Fruit fly (Drosophila melanogaster) whole organism, embryonic: ENCODE data around the gene Atg6.

Experiments
- Atf6 ChIP-seq: fragments of 200-800 bp; sonication (Bioruptor generic); IDR thresholded peaks from 2 replicates; pipeline ENCODE4 v1.3.6; 2022; ENCODE audit warnings: missing biosample characterization, missing genetic modification characterization
- CG11504 ChIP-seq: fragments of 200-800 bp; sonication (Bioruptor generic); optimal IDR thresholded peaks from 3 replicates; lab custom pipeline; 2019; ENCODE audit warnings: missing biosample characterization, mild to moderate bottlenecking, missing genetic modification characterization, moderate library complexity
- CG11696 ChIP-seq: fragments of 200-800 bp; sonication (Bioruptor generic); IDR thresholded peaks from 2 replicates; pipeline ENCODE4 v1.3.6; 2022; ENCODE audit warnings: missing biosample characterization, missing genetic modification characterization
- CG12219 ChIP-seq: fragments of 200-800 bp; sonication (Bioruptor generic); optimal IDR thresholded peaks from 3 replicates; lab custom pipeline; 2018; ENCODE audit warnings: missing biosample characterization, mild to moderate bottlenecking, missing genetic modification characterization
- CG13775 ChIP-seq: fragments of 200-800 bp; sonication (Bioruptor generic); optimal IDR thresholded peaks from 3 replicates; lab custom pipeline; 2017; ENCODE audit warnings: missing biosample characterization, mild to moderate bottlenecking, missing genetic modification characterization
- CG18764 ChIP-seq: fragments of 200-800 bp; sonication (Bioruptor generic); optimal IDR thresholded peaks from 3 replicates; lab custom pipeline; 2016; ENCODE audit warnings: missing biosample characterization, missing genetic modification characterization
- CG2120 ChIP-seq: fragments of 200-800 bp; sonication (Bioruptor generic); optimal IDR thresholded peaks from 3 replicates; lab custom pipeline; 2016; ENCODE audit warnings: missing biosample characterization, missing genetic modification characterization
- CG30403 ChIP-seq: fragments of 200-800 bp; sonication (Bioruptor generic); optimal IDR thresholded peaks from 3 replicates; lab custom pipeline; 2016; ENCODE audit warnings: missing biosample characterization, missing genetic modification characterization
- CG31365 ChIP-seq: fragments of 200-800 bp; sonication (Bioruptor generic); optimal IDR thresholded peaks from 2 replicates; lab custom pipeline; 2018; ENCODE audit warnings: missing biosample characterization, mild to moderate bottlenecking, missing genetic modification characterization
- CG32532 ChIP-seq: fragments of 200-800 bp; sonication (Bioruptor generic); IDR thresholded peaks from 2 replicates; pipeline ENCODE4 v1.3.6; 2022; ENCODE audit warnings: missing biosample characterization, missing genetic modification characterization
- CG34376 ChIP-seq: fragments of 200-800 bp; sonication (Bioruptor generic); optimal IDR thresholded peaks from 2 replicates; lab custom pipeline; 2018; ENCODE audit warnings: missing biosample characterization, mild to moderate bottlenecking, missing genetic modification characterization
- CG6813 ChIP-seq: fragments of 200-800 bp; sonication (Bioruptor generic); optimal IDR thresholded peaks from 2 replicates; lab custom pipeline; 2017; ENCODE audit warnings: missing biosample characterization, missing genetic modification characterization, mild to moderate bottlenecking, moderate library complexity, missing genetic modification reagents
- CG6854 ChIP-seq: fragments of 200-800 bp; sonication (Bioruptor generic); optimal IDR thresholded peaks from 3 replicates; lab custom pipeline; 2017; ENCODE audit warnings: missing biosample characterization, mild to moderate bottlenecking, missing genetic modification characterization
- CG7786 ChIP-seq: fragments of 200-800 bp; sonication (Bioruptor generic); optimal IDR thresholded peaks from 2 replicates; lab custom pipeline; 2016; ENCODE audit warnings: missing biosample characterization, missing genetic modification characterization
- CG7928 ChIP-seq: fragments of 200-800 bp; sonication (Bioruptor generic); optimal IDR thresholded peaks from 2 replicates; lab custom pipeline; 2017; ENCODE audit warnings: missing biosample characterization, mild to moderate bottlenecking, missing genetic modification characterization
- CG8944 ChIP-seq: fragments of 200-800 bp; sonication (Bioruptor generic); optimal IDR thresholded peaks from 3 replicates; lab custom pipeline; 2016; ENCODE audit warnings: missing biosample characterization, missing genetic modification characterization
- CG9215 ChIP-seq: fragments of 200-800 bp; sonication (Bioruptor generic); IDR thresholded peaks from 2 replicates; pipeline ENCODE4 v1.3.6; 2022; ENCODE audit warnings: missing biosample characterization, missing genetic modification characterization
- CG9817 ChIP-seq: fragments of 200-800 bp; sonication (Bioruptor generic); optimal IDR thresholded peaks from 2 replicates; lab custom pipeline; 2018; ENCODE audit warnings: missing biosample characterization, mild to moderate bottlenecking, missing genetic modification characterization, moderate library complexity
- CG9876 ChIP-seq: fragments of 200-800 bp; sonication (Bioruptor generic); optimal IDR thresholded peaks from 2 replicates; lab custom pipeline; 2016; ENCODE audit warnings: missing biosample characterization, missing genetic modification characterization
- CG9932 ChIP-seq: fragments of 200-800 bp; sonication (Bioruptor generic); IDR thresholded peaks from 2 replicates; pipeline ENCODE4 v1.3.6; 2022; ENCODE audit warnings: missing biosample characterization, missing genetic modification characterization
- CHES-1-like ChIP-seq: fragments of 200-800 bp; sonication (Bioruptor generic); optimal IDR thresholded peaks from 2 replicates; lab custom pipeline; 2016; ENCODE audit warnings: missing biosample characterization, missing genetic modification characterization
- E2f1 ChIP-seq: fragments of 200-800 bp; sonication (Bioruptor generic); IDR thresholded peaks from 2 replicates; pipeline ENCODE4 v1.3.6; 2022; ENCODE audit warnings: missing biosample characterization, missing genetic modification characterization
- ERR ChIP-seq: fragments of 200-800 bp; sonication (Bioruptor generic); optimal IDR thresholded peaks from 2 replicates; lab custom pipeline; 2016; ENCODE audit warnings: missing biosample characterization, missing genetic modification characterization
- H15 ChIP-seq: fragments of 200-800 bp; sonication (Bioruptor generic); IDR thresholded peaks from 3 replicates; pipeline ENCODE4 v1.3.6; 2022; ENCODE audit warnings: missing biosample characterization, missing genetic modification characterization
- HLHmδ ChIP-seq: fragments of 200-800 bp; sonication (Bioruptor generic); optimal IDR thresholded peaks from 2 replicates; lab custom pipeline; 2018; ENCODE audit warnings: missing biosample characterization, mild to moderate bottlenecking, missing genetic modification characterization, moderate library complexity
- HmgZ ChIP-seq: fragments of 200-800 bp; sonication (Bioruptor generic); optimal IDR thresholded peaks from 2 replicates; lab custom pipeline; 2018; ENCODE audit warnings: missing biosample characterization, mild to moderate bottlenecking, missing genetic modification characterization
- Hmr ChIP-seq: fragments of 200-800 bp; sonication (Bioruptor generic); optimal IDR thresholded peaks from 3 replicates; lab custom pipeline; 2017; ENCODE audit warnings: mild to moderate bottlenecking, missing biosample characterization, missing genetic modification reagents, missing genetic modification characterization
- Lim3 ChIP-seq: fragments of 200-800 bp; sonication (Bioruptor generic); IDR thresholded peaks from 2 replicates; pipeline ENCODE4 v1.3.6; 2022; ENCODE audit warnings: missing biosample characterization, missing genetic modification characterization
- NC2β ChIP-seq: fragments of 200-800 bp; sonication (Bioruptor generic); optimal IDR thresholded peaks from 2 replicates; lab custom pipeline; 2016; ENCODE audit warnings: missing biosample characterization, missing genetic modification characterization
- Neu2 ChIP-seq: fragments of 200-800 bp; sonication (Bioruptor generic); optimal IDR thresholded peaks from 3 replicates; lab custom pipeline; 2016; ENCODE audit warnings: missing biosample characterization, missing genetic modification characterization, borderline replicate concordance
- PHDP ChIP-seq: fragments of 200-800 bp; sonication (Bioruptor generic); optimal IDR thresholded peaks from 3 replicates; lab custom pipeline; 2018; ENCODE audit warnings: missing biosample characterization, mild to moderate bottlenecking, missing genetic modification characterization, moderate library complexity
- TFAM ChIP-seq: fragments of 200-800 bp; sonication (Bioruptor generic); optimal IDR thresholded peaks from 2 replicates; lab custom pipeline; 2017; ENCODE audit warnings: missing biosample characterization, missing genetic modification characterization, inconsistent platforms
- amos ChIP-seq: fragments of 200-800 bp; sonication (Bioruptor generic); IDR thresholded peaks from 2 replicates; pipeline ENCODE4 v1.3.6; 2022; ENCODE audit warnings: missing biosample characterization, missing genetic modification characterization; ENCODE audit not compliant: partially characterized antibody
- dm ChIP-seq: fragments of 200-800 bp; sonication (Bioruptor generic); optimal IDR thresholded peaks from 3 replicates; lab custom pipeline; 2016; ENCODE audit warnings: missing biosample characterization, missing genetic modification characterization
- dmrt11E ChIP-seq: fragments of 200-800 bp; sonication (Bioruptor generic); optimal IDR thresholded peaks from 3 replicates; lab custom pipeline; 2018; ENCODE audit warnings: missing biosample characterization, mild to moderate bottlenecking, missing genetic modification characterization, moderate library complexity
- emc ChIP-seq: fragments of 200-800 bp; sonication (Bioruptor generic); optimal IDR thresholded peaks from 2 replicates; lab custom pipeline; 2016; ENCODE audit warnings: missing biosample characterization, missing genetic modification characterization
- fd3F ChIP-seq: fragments of 200-800 bp; sonication (Bioruptor generic); optimal IDR thresholded peaks from 2 replicates; lab custom pipeline; 2018; ENCODE audit warnings: missing biosample characterization, mild to moderate bottlenecking, missing genetic modification characterization, moderate library complexity
- h ChIP-seq: fragments of >200 bp; optimal IDR thresholded peaks from 2 replicates; lab custom pipeline; 2017
- hth ChIP-seq: fragments of >200 bp; optimal IDR thresholded peaks from 2 replicates; lab custom pipeline; 2017; ENCODE audit warnings: inconsistent platforms
- lov ChIP-seq, 2 experiments: fragments of 200-800 bp in 1 of 2; fragments of >200 bp in 1 of 2; sonication (Bioruptor generic) in 1 of 2; IDR thresholded peaks in 1 of 2; optimal IDR thresholded peaks in 1 of 2; 2 replicates in 1 of 2; 3 replicates in 1 of 2; pipeline versions ENCODE4 v1.3.6 to Lab custom; 2017 to 2022; ENCODE audit warnings: missing biosample characterization in 1 of 2, missing genetic modification characterization in 1 of 2
- mam ChIP-seq: fragments of 200-800 bp; sonication (Bioruptor generic); optimal IDR thresholded peaks from 3 replicates; lab custom pipeline; 2016; ENCODE audit warnings: missing biosample characterization, missing genetic modification characterization
- mirr ChIP-seq: fragments of 200-800 bp; sonication (Bioruptor generic); optimal IDR thresholded peaks from 3 replicates; lab custom pipeline; 2018; ENCODE audit warnings: missing biosample characterization, mild to moderate bottlenecking, missing genetic modification characterization
- nerfin-1 ChIP-seq: fragments of 200-800 bp; sonication (Bioruptor generic); optimal IDR thresholded peaks from 3 replicates; lab custom pipeline; 2019; ENCODE audit warnings: missing biosample characterization, mild to moderate bottlenecking, missing genetic modification characterization, moderate library complexity
- pan ChIP-seq, 4 experiments: fragments of >200 bp in 3 of 4; fragments of 200-800 bp in 1 of 4; sonication (Bioruptor generic) in 1 of 4; optimal IDR thresholded peaks in 3 of 4; IDR thresholded peaks in 1 of 4; 2 replicates each; pipeline versions ENCODE4 v1.3.6 to Lab custom; 2017 to 2022; ENCODE audit warnings: missing biosample characterization in 2 of 4, missing genetic modification characterization in 2 of 4, mixed read lengths in 1 of 4
- prd ChIP-seq, 3 experiments: fragments of >200 bp in 2 of 3; fragments of 200-800 bp in 1 of 3; sonication (Bioruptor generic) in 1 of 3; optimal IDR thresholded peaks in 2 of 3; IDR thresholded peaks in 1 of 3; 2 replicates in 2 of 3; 3 replicates in 1 of 3; pipeline versions ENCODE4 v1.3.6 to Lab custom; 2017 to 2022; ENCODE audit warnings: missing biosample characterization in 1 of 3, missing genetic modification characterization in 1 of 3
- ranshi ChIP-seq: fragments of 200-800 bp; sonication (Bioruptor generic); IDR thresholded peaks from 2 replicates; pipeline ENCODE4 v1.3.6; 2022; ENCODE audit warnings: missing biosample characterization, missing genetic modification characterization
- repo ChIP-seq: fragments of 200-800 bp; sonication (Bioruptor generic); optimal IDR thresholded peaks from 2 replicates; lab custom pipeline; 2016; ENCODE audit warnings: missing biosample characterization, missing genetic modification characterization
- row ChIP-seq: fragments of 200-800 bp; sonication (Bioruptor generic); IDR thresholded peaks from 3 replicates; pipeline ENCODE4 v1.3.6; 2022; ENCODE audit warnings: missing biosample characterization, missing genetic modification characterization
- schlank ChIP-seq: fragments of 200-800 bp; sonication (Bioruptor generic); optimal IDR thresholded peaks from 2 replicates; lab custom pipeline; 2018; ENCODE audit warnings: missing biosample characterization, mild to moderate bottlenecking, missing genetic modification characterization
- sd ChIP-seq: fragments of 200-800 bp; sonication (Bioruptor generic); optimal IDR thresholded peaks from 3 replicates; lab custom pipeline; 2018; ENCODE audit warnings: missing biosample characterization, mild to moderate bottlenecking, missing genetic modification characterization, moderate library complexity
- usp ChIP-seq: fragments of >200 bp; optimal IDR thresholded peaks from 2 replicates; lab custom pipeline; 2017; ENCODE audit warnings: missing biosample characterization, missing genetic modification characterization

The Atg6 gene

dm6 chr3R:24068830-24069229, 18.2 kb upstream of the Atg6 start (continued):
- TF ChIP-seq fd3F (GFP tag; lab: Kevin White, UChicago) = peak; percentile 12
- TF ChIP-seq CG9215 (GFP tag; lab: Robert Waterston, UW) = no peak
- no peak for TF ChIP-seq dm (GFP tag; lab: Kevin White, UChicago)
- TF ChIP-seq CG13775 (GFP tag; lab: Kevin White, UChicago) = no peak
- TF ChIP-seq E2f1 (GFP tag; lab: Robert Waterston, UW) = no peak
- TF ChIP-seq CG11696 (GFP tag; lab: Robert Waterston, UW) = no peak
- TF ChIP-seq prd (optimal IDR thresholded peaks at IDR 0.05; lab: Kevin White, UChicago) = no peak
- no peak for TF ChIP-seq prd (GFP tag; IDR thresholded peaks at IDR 0.05; lab: Robert Waterston, UW)
- no peak for TF ChIP-seq mirr
- no peak for TF ChIP-seq CG12219
- TF ChIP-seq ERR = no peak
- no peak for TF ChIP-seq repo
- TF ChIP-seq row (GFP tag; lab: Robert Waterston, UW) = peak; percentile 49; the same call in 2 of the 3 replicates
- no peak for TF ChIP-seq Lim3
- TF ChIP-seq CG2120 (GFP tag; lab: Kevin White, UChicago) = peak; percentile 47
- TF ChIP-seq CG11504 (tag; lab: Kevin White, UChicago) = no peak
- no peak for TF ChIP-seq schlank (tag; lab: Kevin White, UChicago)
- peak; percentile 31 for TF ChIP-seq mam (GFP tag; lab: Kevin White, UChicago)
- no peak for TF ChIP-seq CHES-1-like
- TF ChIP-seq dmrt11E = no peak
- TF ChIP-seq CG31365 = no peak
- no peak for TF ChIP-seq CG6854
- TF ChIP-seq HmgZ (tag; lab: Kevin White, UChicago) = no peak
- peak; percentile 30 for TF ChIP-seq Hmr (GFP tag; lab: Kevin White, UChicago)
- 0 out of 2 replicates have a peak, but pooled peaks have one; percentile 25 for TF ChIP-seq Atf6
- TF ChIP-seq PHDP (tag; lab: Kevin White, UChicago) = peak; percentile 42
- TF ChIP-seq CG7786 (GFP tag; lab: Kevin White, UChicago) = no peak
- no peak for TF ChIP-seq HLHmδ (GFP tag; lab: Kevin White, UChicago)
- TF ChIP-seq CG6813 = no peak
- TF ChIP-seq CG18764 (GFP tag; lab: Kevin White, UChicago) = no peak
- TF ChIP-seq CG9876 (GFP tag; lab: Kevin White, UChicago) = no peak
- TF ChIP-seq hth (lab: Kevin White, UChicago) = no peak
- no peak for TF ChIP-seq CG7928
- no peak for TF ChIP-seq ranshi (GFP tag; lab: Robert Waterston, UW)
- TF ChIP-seq lov (optimal IDR thresholded peaks at IDR 0.05; lab: Kevin White, UChicago) = no peak
- no peak for TF ChIP-seq lov (GFP tag; IDR thresholded peaks at IDR 0.05; lab: Robert Waterston, UW)
- TF ChIP-seq Neu2 (GFP tag; lab: Kevin White, UChicago) = no peak
- TF ChIP-seq CG34376 = no peak
- TF ChIP-seq h (lab: Kevin White, UChicago) = no peak
- no peak for TF ChIP-seq nerfin-1 (tag; lab: Kevin White, UChicago)
- TF ChIP-seq amos (GFP tag; lab: Robert Waterston, UW) = no peak
- peak; percentile 12 for TF ChIP-seq CG30403 (GFP tag; lab: Kevin White, UChicago)
- TF ChIP-seq NC2β (GFP tag; lab: Kevin White, UChicago) = no peak
- no peak for TF ChIP-seq CG9817 (tag; lab: Kevin White, UChicago)
- TF ChIP-seq emc (GFP tag; lab: Kevin White, UChicago) = no peak
- TF ChIP-seq pan (optimal IDR thresholded peaks at IDR 0.05; lab: Kevin White, UChicago) = no peak
- TF ChIP-seq pan (GFP tag; optimal IDR thresholded peaks at IDR 0.05 in 1 of 2, IDR thresholded peaks at IDR 0.05 in 1 of 2) = no peak
- no peak for TF ChIP-seq CG8944 (GFP tag; lab: Kevin White, UChicago)
- TF ChIP-seq CG9932 (GFP tag; lab: Robert Waterston, UW) = no peak
- TF ChIP-seq CG32532 = peak; percentile 57; the same call in 1 of the 2 replicates
- no peak for TF ChIP-seq TFAM (GFP tag; lab: Kevin White, UChicago)
- no peak for TF ChIP-seq sd (tag; lab: Kevin White, UChicago)
- TF ChIP-seq H15 = no peak
- TF ChIP-seq usp = no peak
